Worm (Caenorhabditis elegans) whole organism, L1 larva: ENCODE measurements around the gene zak-1.

Source experiments
- C04F5.9 ChIP-seq: sonication (generic microtip); optimal IDR thresholded peaks from 2 replicates; lab custom pipeline; 2016; ENCODE audit warnings: missing genetic modification characterization, missing compliant biosample characterization
- C16A3.4 ChIP-seq: fragments of 150-350 bp; optimal IDR thresholded peaks from 2 replicates; lab custom pipeline; 2014; ENCODE audit warnings: missing biosample characterization, missing genetic modification characterization
- ama-1 ChIP-seq: fragments of 150-350 bp; optimal IDR thresholded peaks from 2 replicates; lab custom pipeline; 2014
- blmp-1 ChIP-seq: fragments of 150-350 bp; optimal IDR thresholded peaks from 2 replicates; lab custom pipeline; 2014; ENCODE audit warnings: missing biosample characterization, missing genetic modification characterization
- ceh-63 ChIP-seq: fragments of 200-800 bp; sonication (Bioruptor generic); optimal IDR thresholded peaks from 2 replicates; lab custom pipeline; 2018; ENCODE audit warnings: mild to moderate bottlenecking, missing genetic modification characterization, missing compliant biosample characterization
- ceh-90 ChIP-seq: sonication (generic microtip); optimal IDR thresholded peaks from 2 replicates; lab custom pipeline; 2016; ENCODE audit warnings: missing genetic modification characterization, missing compliant biosample characterization
- ces-1 ChIP-seq: fragments of 150-350 bp; optimal IDR thresholded peaks from 2 replicates; lab custom pipeline; 2014; ENCODE audit warnings: missing biosample characterization, missing genetic modification reagents, missing genetic modification characterization
- dpl-1 ChIP-seq, 3 experiments: fragments of 150-350 bp in 2 of 3; sonication (generic microtip) in 1 of 3; optimal IDR thresholded peaks; 2 replicates each; lab custom pipeline; 2014 to 2017; ENCODE audit warnings: missing biosample characterization in 3 of 3, missing genetic modification characterization in 3 of 3, missing genetic modification reagents in 3 of 3
- efl-3 ChIP-seq: fragments of 200-800 bp; sonication (Bioruptor generic); optimal IDR thresholded peaks from 2 replicates; lab custom pipeline; 2018; ENCODE audit warnings: mild to moderate bottlenecking, missing genetic modification characterization, missing compliant biosample characterization
- fkh-4 ChIP-seq: sonication (generic microtip); optimal IDR thresholded peaks from 2 replicates; lab custom pipeline; 2016; ENCODE audit warnings: missing compliant biosample characterization, missing genetic modification characterization, borderline replicate concordance
- fkh-8 ChIP-seq: sonication (generic microtip); optimal IDR thresholded peaks from 2 replicates; lab custom pipeline; 2016; ENCODE audit warnings: mild to moderate bottlenecking, missing genetic modification characterization, missing compliant biosample characterization
- fos-1 ChIP-seq: fragments of 150-350 bp; optimal IDR thresholded peaks from 2 replicates; lab custom pipeline; 2014; ENCODE audit warnings: missing biosample characterization, missing genetic modification characterization
- hlh-17 ChIP-seq: fragments of 200-800 bp; sonication (Bioruptor generic); optimal IDR thresholded peaks from 2 replicates; lab custom pipeline; 2018; ENCODE audit warnings: missing genetic modification characterization, mild to moderate bottlenecking, missing compliant biosample characterization, moderate library complexity, borderline replicate concordance
- hpl-2 ChIP-seq: fragments of 150-350 bp; optimal IDR thresholded peaks from 2 replicates; lab custom pipeline; 2014; ENCODE audit warnings: missing biosample characterization, missing genetic modification reagents, missing genetic modification characterization
- irx-1 ChIP-seq: sonication (generic microtip); optimal IDR thresholded peaks from 2 replicates; lab custom pipeline; 2016; ENCODE audit warnings: missing genetic modification characterization, missing compliant biosample characterization
- lin-13 ChIP-seq: fragments of 150-350 bp; optimal IDR thresholded peaks from 2 replicates; lab custom pipeline; 2014; ENCODE audit warnings: missing biosample characterization, missing genetic modification reagents, missing genetic modification characterization
- lin-14 ChIP-seq: fragments of 200-800 bp; sonication (Bioruptor generic); optimal IDR thresholded peaks from 2 replicates; lab custom pipeline; 2018; ENCODE audit warnings: mild to moderate bottlenecking, missing genetic modification characterization, moderate library complexity, missing compliant biosample characterization
- lin-39 ChIP-seq: fragments of 150-350 bp; optimal IDR thresholded peaks from 2 replicates; lab custom pipeline; 2014; ENCODE audit warnings: missing biosample characterization, missing genetic modification reagents, missing genetic modification characterization
- lsy-2 ChIP-seq, 2 experiments: fragments of 150-350 bp; optimal IDR thresholded peaks; 2 replicates each; lab custom pipeline; 2014; ENCODE audit warnings: missing biosample characterization in 2 of 2, missing genetic modification characterization in 2 of 2
- nhr-12 ChIP-seq: sonication (generic microtip); optimal IDR thresholded peaks from 2 replicates; lab custom pipeline; 2017; ENCODE audit warnings: missing biosample characterization, missing genetic modification characterization
- nhr-19 ChIP-seq: fragments of 200-800 bp; sonication (Bioruptor generic); conservative IDR thresholded peaks from 2 replicates; pipeline ENCODE4 v1.3.6; 2022; ENCODE audit warnings: missing genetic modification characterization, missing compliant biosample characterization
- nhr-20 ChIP-seq: sonication (generic microtip); optimal IDR thresholded peaks from 2 replicates; lab custom pipeline; 2016; ENCODE audit warnings: mild to moderate bottlenecking, missing genetic modification characterization, missing compliant biosample characterization
- nhr-237 ChIP-seq: fragments of 150-350 bp; optimal IDR thresholded peaks from 2 replicates; lab custom pipeline; 2014; ENCODE audit warnings: missing biosample characterization, missing genetic modification characterization
- nhr-28 ChIP-seq: fragments of 150-350 bp; optimal IDR thresholded peaks from 2 replicates; lab custom pipeline; 2014; ENCODE audit warnings: missing biosample characterization, missing genetic modification characterization
- nhr-47 ChIP-seq: sonication (generic microtip); optimal IDR thresholded peaks from 2 replicates; lab custom pipeline; 2016; ENCODE audit warnings: mild to moderate bottlenecking, missing genetic modification characterization, moderate library complexity, missing compliant biosample characterization
- nhr-71 ChIP-seq: sonication (generic microtip); optimal IDR thresholded peaks from 2 replicates; lab custom pipeline; 2016; ENCODE audit warnings: mild to moderate bottlenecking, missing genetic modification characterization, moderate library complexity, missing compliant biosample characterization
- nhr-76 ChIP-seq: sonication (generic microtip); optimal IDR thresholded peaks from 2 replicates; lab custom pipeline; 2017; ENCODE audit warnings: missing biosample characterization, missing genetic modification characterization
- nhr-77 ChIP-seq: fragments of 150-350 bp; optimal IDR thresholded peaks from 2 replicates; lab custom pipeline; 2014; ENCODE audit warnings: missing biosample characterization, missing genetic modification characterization
- nhr-90 ChIP-seq: sonication (generic microtip); optimal IDR thresholded peaks from 2 replicates; lab custom pipeline; 2016; ENCODE audit warnings: mild to moderate bottlenecking, missing genetic modification characterization, missing compliant biosample characterization; ENCODE audit not compliant: poor library complexity
- pag-3 ChIP-seq: sonication (generic microtip); optimal IDR thresholded peaks from 2 replicates; lab custom pipeline; 2017; ENCODE audit warnings: missing genetic modification characterization, mild to moderate bottlenecking, missing compliant biosample characterization, antibody characterized with exemption, borderline replicate concordance; ENCODE audit not compliant: insufficient read depth
- pax-3 ChIP-seq: fragments of 200-800 bp; sonication (Bioruptor generic); optimal IDR thresholded peaks from 2 replicates; lab custom pipeline; 2018; ENCODE audit warnings: mild to moderate bottlenecking, missing genetic modification characterization, moderate library complexity, missing compliant biosample characterization
- pqm-1 ChIP-seq: sonication (generic microtip); optimal IDR thresholded peaks from 3 replicates; lab custom pipeline; 2017; ENCODE audit warnings: missing biosample characterization, missing genetic modification characterization
- rnt-1 ChIP-seq: sonication (generic microtip); optimal IDR thresholded peaks from 2 replicates; lab custom pipeline; 2016; ENCODE audit warnings: mild to moderate bottlenecking, missing genetic modification characterization, moderate library complexity, missing compliant biosample characterization
- snpc-4 ChIP-seq: fragments of 150-350 bp; optimal IDR thresholded peaks from 2 replicates; lab custom pipeline; 2014; ENCODE audit warnings: missing biosample characterization, missing genetic modification characterization
- sptf-1 ChIP-seq: fragments of 150-350 bp; optimal IDR thresholded peaks from 2 replicates; lab custom pipeline; 2014; ENCODE audit warnings: missing biosample characterization, missing genetic modification characterization
- tbx-2 ChIP-seq: sonication (generic microtip); optimal IDR thresholded peaks from 2 replicates; lab custom pipeline; 2016; ENCODE audit warnings: missing genetic modification characterization, missing compliant biosample characterization
- unc-62 ChIP-seq: fragments of 150-350 bp; optimal IDR thresholded peaks from 2 replicates; lab custom pipeline; 2014; ENCODE audit warnings: missing biosample characterization, missing genetic modification reagents, missing genetic modification characterization
- unc-86 ChIP-seq: sonication (generic microtip); optimal IDR thresholded peaks from 2 replicates; lab custom pipeline; 2016; ENCODE audit warnings: missing genetic modification characterization, missing compliant biosample characterization
- unc-98 ChIP-seq: fragments of 200-800 bp; sonication (Bioruptor generic); IDR thresholded peaks from 2 replicates; pipeline ENCODE4 v1.3.6; 2022; ENCODE audit warnings: missing genetic modification characterization, missing compliant biosample characterization
- vab-15 ChIP-seq: sonication (generic microtip); optimal IDR thresholded peaks from 2 replicates; lab custom pipeline; 2017; ENCODE audit warnings: missing genotype, mild to moderate bottlenecking, missing genetic modification characterization, missing compliant biosample characterization
- xbp-1 ChIP-seq: sonication (generic microtip); optimal IDR thresholded peaks from 2 replicates; lab custom pipeline; 2016; ENCODE audit warnings: missing genetic modification characterization, missing compliant biosample characterization
- zip-4 ChIP-seq: fragments of 200-800 bp; sonication (Bioruptor generic); optimal IDR thresholded peaks from 2 replicates; lab custom pipeline; 2018; ENCODE audit warnings: mild to moderate bottlenecking, missing genetic modification characterization, moderate library complexity, missing compliant biosample characterization
- ztf-4 ChIP-seq: fragments of 150-350 bp; optimal IDR thresholded peaks from 2 replicates; lab custom pipeline; 2014; ENCODE audit warnings: missing biosample characterization, missing genetic modification characterization

The zak-1 gene

ce11 chrIII:6888999-6889824, 32.6 kb upstream of the zak-1 start, which contains the start of the genes brd-1 and K04C2.2 (continued):
- TF ChIP-seq irx-1 = no peak
- no peak for TF ChIP-seq unc-86 (tag; lab: Kevin White, UChicago)
- TF ChIP-seq ceh-90 (tag; lab: Kevin White, UChicago) = no peak
- no peak for TF ChIP-seq unc-98 (GFP tag; lab: Robert Waterston, UW)
- no peak for TF ChIP-seq snpc-4 (tag; lab: Kevin White, UChicago)
- no peak for TF ChIP-seq ces-1 (GFP tag; lab: Kevin White, UChicago)
- TF ChIP-seq nhr-77 (tag; lab: Kevin White, UChicago) = no peak
- no peak for TF ChIP-seq pqm-1 (tag; lab: Kevin White, UChicago)
- no peak for TF ChIP-seq fkh-8 (tag; lab: Kevin White, UChicago)
- TF ChIP-seq pag-3 (tag; lab: Kevin White, UChicago) = no peak
- TF ChIP-seq efl-3 = no peak
- TF ChIP-seq C04F5.9 (tag; lab: Kevin White, UChicago) = no peak
- TF ChIP-seq hpl-2 (GFP tag; lab: Kevin White, UChicago) = no peak
- TF ChIP-seq tbx-2 (tag; lab: Kevin White, UChicago) = no peak
- TF ChIP-seq pax-3 (tag; lab: Kevin White, UChicago) = no peak
- TF ChIP-seq nhr-20 (tag; lab: Kevin White, UChicago) = peak; percentile 11
- no peak for TF ChIP-seq nhr-19 (GFP tag; lab: Robert Waterston, UW)
- TF ChIP-seq ztf-4 (tag; lab: Kevin White, UChicago) = no peak
- TF ChIP-seq sptf-1 = no peak
- no peak for TF ChIP-seq lin-39
- no peak for TF ChIP-seq rnt-1 (tag; lab: Kevin White, UChicago)
- TF ChIP-seq lsy-2 (tag; optimal IDR thresholded peaks at IDR 0.05; lab: Kevin White, UChicago) = peak in 1 of 2 experiments; percentile 63
- TF ChIP-seq nhr-28 (tag; lab: Kevin White, UChicago) = no peak
- no peak for TF ChIP-seq nhr-12 (tag; lab: Kevin White, UChicago)
- TF ChIP-seq hlh-17 (GFP tag; lab: Kevin White, UChicago) = no peak
- TF ChIP-seq ama-1 (lab: Kevin White, UChicago) = no peak
- TF ChIP-seq dpl-1 (GFP tag; optimal IDR thresholded peaks at IDR 0.05; lab: Kevin White, UChicago) = peak; percentile 53 to 83 (median 76)
- TF ChIP-seq unc-62 (GFP tag; lab: Kevin White, UChicago) = no peak
- TF ChIP-seq blmp-1 (tag; lab: Kevin White, UChicago) = peak; percentile 42
- no peak for TF ChIP-seq vab-15
- peak; percentile 8 for TF ChIP-seq nhr-47
- no peak for TF ChIP-seq nhr-237 (tag; lab: Kevin White, UChicago)
- no peak for TF ChIP-seq nhr-90 (tag; lab: Kevin White, UChicago)
- no peak for TF ChIP-seq lin-14 (GFP tag; lab: Kevin White, UChicago)
- no peak for TF ChIP-seq ceh-63
- no peak for TF ChIP-seq lin-13 (GFP tag; lab: Kevin White, UChicago)
- no peak for TF ChIP-seq zip-4 (GFP tag; lab: Kevin White, UChicago)
- no peak for TF ChIP-seq fos-1 (tag; lab: Kevin White, UChicago)
- no peak for TF ChIP-seq xbp-1 (tag; lab: Kevin White, UChicago)
- TF ChIP-seq fkh-4 (tag; lab: Kevin White, UChicago) = no peak
- no peak for TF ChIP-seq nhr-76 (tag; lab: Kevin White, UChicago)
- peak; percentile 24 for TF ChIP-seq nhr-71
- no peak for TF ChIP-seq C16A3.4 (tag; lab: Kevin White, UChicago)
